Fruit fly (Drosophila melanogaster) whole organism, larva: Measurements from ENCODE around the gene Nop56.

Experiments used
- noc ChIP-seq: fragments of 200-800 bp; sonication (Bioruptor generic); optimal IDR thresholded peaks from 3 replicates; lab custom pipeline; 2019; ENCODE audit warnings: missing biosample characterization, mild to moderate bottlenecking, missing genetic modification characterization, moderate library complexity

Gene Nop56

dm6 chr3R:22447195-22447873 is 26.5 kb upstream of the Nop56 start, which contains the start of gene CG34288:
Gene CG34288, minus strand, starts transcription at chr3R:22447263.
- TF ChIP-seq noc (tag; lab: Kevin White, UChicago) = peak; percentile 35

dm6 chr3R:22446493-22446892 is 25.6 kb upstream of the Nop56 start, which contains the start of gene CG12499:
Gene CG12499, minus strand, starts transcription at chr3R:22446587.
- no peak for TF ChIP-seq noc (tag; lab: Kevin White, UChicago)

- no peak for TF ChIP-seq noc (tag; lab: Kevin White, UChicago)
These were observed 17.4 kb upstream of the Nop56 start for dm6 chr3R:22438301-22438700.

dm6 chr3R:22436050-22436449 is 15.2 kb upstream of the Nop56 start, which contains the start of gene CG13847:
Gene CG13847, minus strand, starts transcription at chr3R:22436150.
- TF ChIP-seq noc (tag; lab: Kevin White, UChicago) = no peak

- no peak for TF ChIP-seq noc (tag; lab: Kevin White, UChicago)
These were observed 11.4 kb upstream of the Nop56 start for dm6 chr3R:22432200-22432804.

- TF ChIP-seq noc (tag; lab: Kevin White, UChicago) = no peak
These were observed 3.8 kb upstream of the Nop56 start, which contains the start of gene pinta for dm6 chr3R:22424602-22425190. Gene pinta, minus strand, starts transcription at chr3R:22424929.

dm6 chr3R:22423996-22424395 is 3.1 kb upstream of the Nop56 start:
- TF ChIP-seq noc (tag; lab: Kevin White, UChicago) = no peak

dm6 chr3R:22421618-22422017 is 750 bp upstream of the Nop56 start:
- TF ChIP-seq noc (tag; lab: Kevin White, UChicago) = peak; percentile 78

- TF ChIP-seq noc (tag; lab: Kevin White, UChicago) = peak; percentile 30
These were observed 8.8 kb downstream of the Nop56 start for dm6 chr3R:22411879-22412587.

dm6 chr3R:22410537-22411360 is 10.1 kb downstream of the Nop56 start, which contains the start of the genes CG13850 and lqfR:
Gene CG13850, minus strand, starts transcription at chr3R:22410915.
Gene lqfR, plus strand, starts transcription at chr3R:22411301.
- peak; percentile 66 for TF ChIP-seq noc (tag; lab: Kevin White, UChicago)

dm6 chr3R:22405639-22406038 is 15.2 kb downstream of the Nop56 start, which contains the start of gene CG13855:
Gene CG13855, plus strand, starts transcription at chr3R:22405939.
- TF ChIP-seq noc (tag; lab: Kevin White, UChicago) = no peak

dm6 chr3R:22402355-22402754 is 18.5 kb downstream of the Nop56 start, which contains the start of gene CG13856:
Gene CG13856, plus strand, starts transcription at chr3R:22402655.
- no peak for TF ChIP-seq noc (tag; lab: Kevin White, UChicago)

- TF ChIP-seq noc (tag; lab: Kevin White, UChicago) = no peak
These were observed 20.6 kb downstream of the Nop56 start for dm6 chr3R:22400246-22400645.

dm6 chr3R:22397068-22397700 is 23.7 kb downstream of the Nop56 start:
- TF ChIP-seq noc (tag; lab: Kevin White, UChicago) = no peak
